Worm (Caenorhabditis elegans) whole organism, L3 larva: ENCODE results near the gene Y55F3AR.2.

Source experiments
- egl-27 ChIP-seq: sonication (generic microtip); optimal IDR thresholded peaks from 4 replicates; lab custom pipeline; 2017; ENCODE audit warnings: missing biosample characterization, missing genetic modification reagents, missing genetic modification characterization
- nhr-43 ChIP-seq: sonication (generic microtip); optimal IDR thresholded peaks from 2 replicates; lab custom pipeline; 2016; ENCODE audit warnings: mild to moderate bottlenecking, missing genetic modification characterization, missing compliant biosample characterization; ENCODE audit not compliant: poor library complexity, severe bottlenecking
- nhr-76 ChIP-seq: fragments of 150-350 bp; sonication (generic microtip); optimal IDR thresholded peaks from 5 replicates; lab custom pipeline; 2014; ENCODE audit warnings: missing biosample characterization, missing genetic modification characterization
- snpc-4 ChIP-seq: fragments of 150-350 bp; optimal IDR thresholded peaks from 2 replicates; lab custom pipeline; 2014; ENCODE audit warnings: missing biosample characterization, missing genetic modification characterization
- unc-39 ChIP-seq: sonication (generic microtip); optimal IDR thresholded peaks from 4 replicates; lab custom pipeline; 2017; ENCODE audit warnings: missing biosample characterization, missing genetic modification characterization
- zag-1 ChIP-seq: fragments of 150-350 bp; optimal IDR thresholded peaks from 2 replicates; lab custom pipeline; 2014; ENCODE audit warnings: missing biosample characterization, missing genetic modification characterization

ce11 chrIV:1074069-1074468 lies 20.3 kb upstream of the Y55F3AR.2 start:
- TF ChIP-seq nhr-43 (tag; lab: Kevin White, UChicago) = no peak
- no peak for TF ChIP-seq zag-1
- no peak for TF ChIP-seq egl-27 (tag; lab: Kevin White, UChicago)
- TF ChIP-seq unc-39 = no peak
- no peak for TF ChIP-seq snpc-4 (tag; lab: Kevin White, UChicago)
- TF ChIP-seq nhr-76 (tag; lab: Kevin White, UChicago) = no peak
